Worm (Caenorhabditis elegans): ENCODE data around the gene B0416.11.

B0416.11 gene

DNA sequence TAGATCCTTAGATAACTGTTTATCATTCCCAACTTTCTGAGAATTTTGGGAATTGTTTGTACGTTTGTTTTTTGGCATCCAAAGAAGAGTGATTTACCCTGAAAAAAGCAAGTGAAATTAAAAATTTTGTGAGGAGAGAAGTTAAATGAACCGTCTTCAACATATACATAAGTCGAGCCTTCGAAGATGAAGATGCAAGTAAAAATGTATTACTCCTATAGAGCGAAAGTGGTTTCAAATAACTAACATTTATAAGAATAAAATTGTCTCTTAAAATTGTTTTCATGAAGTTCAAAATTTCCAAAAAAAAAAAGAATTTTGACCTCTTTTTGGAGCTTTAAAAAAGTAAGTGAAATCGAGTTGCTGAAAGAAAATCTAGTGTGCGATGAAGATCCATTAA, 8.4 kb downstream of the B0416.11 start, which contains the start of gene B0416.10:
B0416.10 (minus strand) TSS at position 101 of the 400 bp plus-strand sequence.
- TF ChIP-seq dao-5 (tag; optimal IDR thresholded peaks at IDR 0.05) (no peak), W03F9.2 (tag; optimal IDR thresholded peaks at IDR 0.05) (no peak), him-1 (tag; optimal IDR thresholded peaks at IDR 0.05) (no peak)

DNA sequence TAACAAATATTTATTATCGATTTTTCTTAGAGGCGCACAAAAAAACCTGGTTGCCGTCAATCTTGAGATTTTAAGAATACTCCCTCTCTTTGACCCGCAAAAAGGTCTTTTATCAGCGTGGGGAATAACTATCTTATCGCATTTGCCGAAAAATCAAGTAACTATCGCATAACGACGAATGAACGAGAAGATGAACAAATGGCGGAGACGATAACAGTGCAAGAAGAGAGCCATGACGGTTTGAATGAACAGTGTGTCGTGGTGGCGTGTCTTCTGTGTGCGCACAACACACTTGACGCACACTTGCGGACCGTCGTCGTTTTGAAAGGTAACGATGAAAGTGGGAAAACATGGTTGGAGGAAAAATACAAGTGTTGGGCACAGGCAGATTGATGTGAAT, 11.0 kb downstream of the B0416.11 start:
- no peak for TF ChIP-seq dao-5 (tag; optimal IDR thresholded peaks at IDR 0.05)
- no peak for TF ChIP-seq W03F9.2 (tag; optimal IDR thresholded peaks at IDR 0.05)
- TF ChIP-seq him-1 (tag; optimal IDR thresholded peaks at IDR 0.05): no peak

- TF ChIP-seq W03F9.2 (tag; optimal IDR thresholded peaks at IDR 0.05) (no peak), him-1 (tag; optimal IDR thresholded peaks at IDR 0.05) (no peak), dao-5 (tag; optimal IDR thresholded peaks at IDR 0.05) (no peak)
These were observed 12.2 kb downstream of the B0416.11 start, which contains the start of gene B0416.5 for ce11 chrX:9270753-9271152. B0416.5 (minus strand) TSS chrX:9270853.

DNA sequence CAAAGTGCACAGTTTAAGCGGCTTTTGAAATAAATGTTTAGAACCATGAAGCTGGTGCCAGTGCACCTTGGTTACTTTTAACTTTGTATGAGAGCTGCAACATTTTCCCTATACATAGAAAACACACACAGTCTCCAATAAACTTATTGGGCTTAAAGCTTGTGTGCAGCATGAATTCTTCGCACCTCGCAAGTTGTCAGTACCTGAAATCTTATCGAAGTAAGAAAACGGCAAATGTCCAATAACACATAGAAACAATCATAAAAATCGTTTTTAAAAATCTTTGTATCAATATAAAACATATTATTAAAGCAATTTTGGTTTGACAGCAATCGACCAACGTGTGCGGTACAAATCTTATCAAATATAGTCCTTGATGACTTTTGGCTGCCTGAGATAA, 14.6 kb downstream of the B0416.11 start:
- no peak for TF ChIP-seq dao-5 (tag; optimal IDR thresholded peaks at IDR 0.05)
- TF ChIP-seq W03F9.2 (tag; optimal IDR thresholded peaks at IDR 0.05): no peak

- TF ChIP-seq dao-5 (tag; optimal IDR thresholded peaks at IDR 0.05) (no peak), W03F9.2 (tag; optimal IDR thresholded peaks at IDR 0.05) (no peak), him-1 (tag; optimal IDR thresholded peaks at IDR 0.05) (no peak)
These were observed 16.4 kb downstream of the B0416.11 start for ce11 chrX:9266512-9266911.

ce11 chrX:9264636-9265035, 18.3 kb downstream of the B0416.11 start:
- TF ChIP-seq W03F9.2 (tag; optimal IDR thresholded peaks at IDR 0.05): no peak
- TF ChIP-seq dao-5 (tag; optimal IDR thresholded peaks at IDR 0.05): no peak
- TF ChIP-seq him-1 (tag; optimal IDR thresholded peaks at IDR 0.05): no peak

DNA sequence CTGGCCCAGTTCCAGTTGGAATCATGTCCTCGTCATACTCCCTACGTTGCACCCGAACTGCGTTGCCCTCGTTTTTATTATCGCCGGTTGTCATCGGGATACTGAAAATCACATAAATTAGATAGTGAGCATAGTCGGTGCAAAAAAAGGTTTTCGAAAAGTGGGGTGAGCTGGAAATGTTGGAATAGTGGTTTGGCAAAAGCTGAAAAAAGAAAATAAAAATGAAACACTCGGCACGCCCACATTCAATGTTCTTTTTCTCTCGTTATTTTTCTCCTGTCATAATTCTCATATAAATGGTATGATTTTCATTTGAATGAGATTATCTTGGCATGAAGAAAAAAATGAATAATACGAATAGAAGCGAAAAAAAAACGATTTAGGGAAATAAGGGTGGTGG, 18.7 kb downstream of the B0416.11 start, which contains the start of gene F18G5.6:
F18G5.6 (minus strand) TSS at position 101 of the 400 bp plus-strand sequence.
- TF ChIP-seq him-1 (tag; optimal IDR thresholded peaks at IDR 0.05): no peak
- no peak for TF ChIP-seq W03F9.2 (tag; optimal IDR thresholded peaks at IDR 0.05)
- no peak for TF ChIP-seq dao-5 (tag; optimal IDR thresholded peaks at IDR 0.05)

- TF ChIP-seq him-1 (tag; optimal IDR thresholded peaks at IDR 0.05) (no peak), dao-5 (tag; optimal IDR thresholded peaks at IDR 0.05) (no peak), W03F9.2 (tag; optimal IDR thresholded peaks at IDR 0.05) (no peak)
These were observed 21.2 kb downstream of the B0416.11 start for ce11 chrX:9261626-9262189.

DNA sequence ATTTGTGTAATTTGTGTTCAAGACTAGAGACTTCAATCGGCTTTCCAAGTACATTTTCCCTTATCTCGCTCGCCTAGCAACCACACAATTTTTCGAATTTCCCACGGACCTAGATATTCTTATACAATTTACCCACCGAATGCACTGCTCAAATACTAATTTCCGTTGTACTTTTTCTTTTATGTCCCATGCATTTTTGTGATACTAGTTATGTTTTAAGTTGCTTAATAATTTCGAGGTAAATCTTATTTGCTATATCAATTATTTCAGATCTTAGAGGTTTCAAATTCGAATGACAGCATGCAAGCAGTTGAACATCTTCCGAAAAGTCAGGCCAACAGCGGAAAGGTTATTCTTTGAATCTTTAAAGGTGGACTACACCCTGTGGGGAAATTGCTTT, 23.4 kb downstream of the B0416.11 start, which contains the start of gene F18G5.1:
F18G5.1 (plus strand) TSS at position 301 of the 400 bp plus-strand sequence.
- TF ChIP-seq W03F9.2 (tag; optimal IDR thresholded peaks at IDR 0.05) (no peak), dao-5 (tag; optimal IDR thresholded peaks at IDR 0.05) (no peak), him-1 (tag; optimal IDR thresholded peaks at IDR 0.05) (no peak)

DNA sequence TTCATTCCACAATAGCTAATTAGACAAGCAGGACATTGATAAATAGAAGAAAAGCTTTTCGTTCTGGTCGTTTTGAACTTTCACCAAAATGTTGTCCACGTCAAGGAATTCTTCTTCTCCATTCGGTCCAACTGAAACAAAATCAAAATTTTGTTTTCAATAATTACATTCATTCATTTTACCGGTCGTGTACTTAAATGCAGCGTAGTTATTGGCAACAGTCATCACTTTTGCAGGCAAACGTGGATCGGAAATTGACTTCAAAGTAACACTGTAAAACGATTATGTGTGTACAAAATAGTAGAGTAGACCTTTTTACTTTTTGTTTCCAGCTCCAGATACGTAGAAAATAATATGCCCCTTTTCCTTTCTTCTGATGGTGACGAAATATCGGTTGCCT, 26.9 kb downstream of the B0416.11 start:
- TF ChIP-seq dao-5 (tag; optimal IDR thresholded peaks at IDR 0.05): no peak
- no peak for TF ChIP-seq him-1 (tag; optimal IDR thresholded peaks at IDR 0.05)
- no peak for TF ChIP-seq W03F9.2 (tag; optimal IDR thresholded peaks at IDR 0.05)

DNA sequence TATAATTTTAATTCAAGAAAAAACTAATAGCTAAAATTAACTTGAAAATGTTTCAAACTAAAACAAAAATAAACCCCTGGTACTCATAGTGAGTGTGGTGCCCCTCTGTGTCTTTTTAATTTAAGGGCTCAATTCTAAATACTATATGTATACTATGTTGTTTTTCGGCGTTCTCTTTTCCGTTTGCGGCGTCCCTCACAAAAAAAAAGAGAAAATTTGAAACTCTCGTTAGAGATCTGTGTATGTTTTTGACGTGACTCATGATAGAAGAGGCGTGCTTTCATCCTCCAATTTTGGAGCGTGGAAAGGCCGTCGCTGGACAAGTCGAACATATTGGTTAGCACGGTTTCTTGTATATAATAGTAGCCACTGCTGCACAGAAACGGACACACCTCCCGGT, 31.4 kb downstream of the B0416.11 start, which contains the start of gene pes-8:
pes-8 (plus strand) TSS at position 301 of the 400 bp plus-strand sequence.
- no peak for TF ChIP-seq dao-5 (tag; optimal IDR thresholded peaks at IDR 0.05)

- TF ChIP-seq dao-5 (tag; optimal IDR thresholded peaks at IDR 0.05) (no peak), W03F9.2 (tag; optimal IDR thresholded peaks at IDR 0.05) (no peak), him-1 (tag; optimal IDR thresholded peaks at IDR 0.05) (no peak)
These were observed 34.7 kb downstream of the B0416.11 start for ce11 chrX:9248083-9248805.

DNA sequence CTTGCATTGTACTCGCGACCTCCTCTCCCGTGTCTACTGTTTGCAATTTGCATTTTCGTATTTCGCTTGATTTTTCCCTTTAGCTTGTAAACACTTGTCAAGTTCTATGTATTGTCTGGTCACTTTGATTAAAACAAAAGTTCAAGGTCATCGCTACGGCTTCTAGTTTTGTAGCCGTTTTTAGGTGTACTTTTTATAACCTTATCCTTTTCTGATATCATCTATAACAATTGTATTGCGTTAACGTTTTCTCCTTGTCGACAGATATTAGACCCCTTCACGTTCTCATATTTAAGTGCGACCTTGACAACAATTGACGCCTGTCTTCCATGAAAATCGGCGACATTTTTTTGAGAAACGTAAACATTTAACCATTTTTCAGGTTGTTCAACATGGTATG, 36.3 kb downstream of the B0416.11 start:
- TF ChIP-seq W03F9.2 (tag; optimal IDR thresholded peaks at IDR 0.05) (no peak), him-1 (tag; optimal IDR thresholded peaks at IDR 0.05) (no peak), dao-5 (tag; optimal IDR thresholded peaks at IDR 0.05) (no peak)

- TF ChIP-seq him-1 (tag; optimal IDR thresholded peaks at IDR 0.05): no peak
- no peak for TF ChIP-seq dao-5 (tag; optimal IDR thresholded peaks at IDR 0.05)
- no peak for TF ChIP-seq W03F9.2 (tag; optimal IDR thresholded peaks at IDR 0.05)
These were observed 39.7 kb downstream of the B0416.11 start, which contains the start of gene gpa-12 for ce11 chrX:9243257-9243656. gpa-12 (plus strand) TSS chrX:9243557.
